Worm (Caenorhabditis elegans) whole organism, L3 larva: ENCODE results near the gene ZC132.11.
"Not testable (repeated sequence)": the region's sequence is repeated elsewhere in the genome, so short reads cannot be mapped to it uniquely, and the experiment has no call there.

Experiments
- ceh-28 ChIP-seq: fragments of 150-350 bp; optimal IDR thresholded peaks from 2 replicates; lab custom pipeline; 2014; ENCODE audit warnings: missing biosample characterization, missing genetic modification reagents, missing genetic modification characterization
- ceh-82 ChIP-seq: fragments of 150-350 bp; optimal IDR thresholded peaks from 2 replicates; lab custom pipeline; 2014; ENCODE audit warnings: missing biosample characterization, missing genetic modification characterization
- elt-3 ChIP-seq, 3 experiments: fragments of 150-350 bp in 1 of 3; sonication (generic microtip) in 2 of 3; optimal IDR thresholded peaks; 2 replicates in 2 of 3; 4 replicates in 1 of 3; lab custom pipeline; 2014 to 2017; ENCODE audit warnings: missing biosample characterization in 3 of 3, missing genetic modification characterization in 3 of 3
- fos-1 ChIP-seq: fragments of 150-350 bp; optimal IDR thresholded peaks from 2 replicates; lab custom pipeline; 2014; ENCODE audit warnings: missing biosample characterization, missing genetic modification characterization
- lin-15B ChIP-seq: fragments of 150-350 bp; optimal IDR thresholded peaks from 2 replicates; lab custom pipeline; 2014; ENCODE audit warnings: missing biosample characterization, missing genetic modification characterization
- mdl-1 ChIP-seq: fragments of 150-350 bp; optimal IDR thresholded peaks from 2 replicates; lab custom pipeline; 2014; ENCODE audit warnings: missing biosample characterization, missing genetic modification characterization
- nfya-1 ChIP-seq: sonication (generic microtip); optimal IDR thresholded peaks from 2 replicates; lab custom pipeline; 2017; ENCODE audit warnings: missing genetic modification characterization, mild to moderate bottlenecking, missing compliant biosample characterization, antibody characterized with exemption, moderate library complexity; ENCODE audit not compliant: insufficient read depth
- nhr-12 ChIP-seq: fragments of 150-350 bp; optimal IDR thresholded peaks from 2 replicates; lab custom pipeline; 2014; ENCODE audit warnings: missing biosample characterization, missing genetic modification characterization
- sea-2 ChIP-seq: fragments of 150-350 bp; sonication (generic microtip); optimal IDR thresholded peaks from 4 replicates; lab custom pipeline; 2014; ENCODE audit warnings: missing biosample characterization, missing genetic modification reagents, missing genetic modification characterization
- snpc-4 ChIP-seq: fragments of 150-350 bp; optimal IDR thresholded peaks from 2 replicates; lab custom pipeline; 2014; ENCODE audit warnings: missing biosample characterization, missing genetic modification characterization
- zag-1 ChIP-seq: fragments of 150-350 bp; optimal IDR thresholded peaks from 2 replicates; lab custom pipeline; 2014; ENCODE audit warnings: missing biosample characterization, missing genetic modification characterization

ce11 chrV:4268213-4268612 is 30.3 kb downstream of the ZC132.11 start, which contains the start of gene srt-36:
- not testable (repeated sequence) for TF ChIP-seq zag-1 (tag; lab: Kevin White, UChicago); fos-1 (tag; lab: Kevin White, UChicago); lin-15B; nhr-12; nfya-1 (tag; lab: Kevin White, UChicago); mdl-1 (tag; lab: Kevin White, UChicago); sea-2; ceh-28 (tag; lab: Kevin White, UChicago); snpc-4 (tag; lab: Kevin White, UChicago); elt-3 (tag; optimal IDR thresholded peaks at IDR 0.05; lab: Kevin White, UChicago); ceh-82
